Worm (Caenorhabditis elegans) whole organism, L2 larva: Measurements from ENCODE around the gene flr-4.

Source experiments
- C34F6.9 ChIP-seq: fragments of 150-350 bp; optimal IDR thresholded peaks from 2 replicates; lab custom pipeline; 2014; ENCODE audit warnings: missing biosample characterization, missing genetic modification characterization
- F13H6.1 ChIP-seq: sonication (generic microtip); optimal IDR thresholded peaks from 2 replicates; lab custom pipeline; 2016; ENCODE audit warnings: missing genetic modification characterization, missing compliant biosample characterization
- R02D3.7 ChIP-seq: fragments of 150-350 bp; optimal IDR thresholded peaks from 2 replicates; lab custom pipeline; 2014; ENCODE audit warnings: missing biosample characterization, missing genetic modification characterization
- Y55F3AM.14 ChIP-seq: fragments of 200-800 bp; sonication (Bioruptor generic); optimal IDR thresholded peaks from 2 replicates; lab custom pipeline; 2018; ENCODE audit warnings: mild to moderate bottlenecking, missing genetic modification characterization, missing compliant biosample characterization
- ZK546.5 ChIP-seq: sonication (generic microtip); optimal IDR thresholded peaks from 2 replicates; lab custom pipeline; 2017; ENCODE audit warnings: missing biosample characterization, missing genetic modification characterization
- aly-2 ChIP-seq: fragments of 150-350 bp; optimal IDR thresholded peaks from 2 replicates; lab custom pipeline; 2014; ENCODE audit warnings: missing biosample characterization, missing genetic modification characterization
- ama-1 ChIP-seq: fragments of 150-350 bp; optimal IDR thresholded peaks from 2 replicates; lab custom pipeline; 2018; ENCODE audit warnings: inconsistent platforms
- blmp-1 ChIP-seq: sonication (generic microtip); optimal IDR thresholded peaks from 2 replicates; lab custom pipeline; 2017; ENCODE audit warnings: missing genetic modification characterization, mild to moderate bottlenecking, missing compliant biosample characterization, antibody characterized with exemption, moderate library complexity; ENCODE audit not compliant: insufficient read depth
- ceh-16 ChIP-seq: fragments of 150-350 bp; optimal IDR thresholded peaks from 2 replicates; lab custom pipeline; 2014; ENCODE audit warnings: missing biosample characterization, missing genetic modification characterization
- ceh-82 ChIP-seq: fragments of 150-350 bp; optimal IDR thresholded peaks from 2 replicates; lab custom pipeline; 2014; ENCODE audit warnings: missing biosample characterization, missing genetic modification characterization
- crh-2 ChIP-seq: sonication (generic microtip); optimal IDR thresholded peaks from 2 replicates; lab custom pipeline; 2017; ENCODE audit warnings: missing biosample characterization, missing genetic modification characterization
- dmd-4 ChIP-seq: sonication (generic microtip); optimal IDR thresholded peaks from 2 replicates; lab custom pipeline; 2017; ENCODE audit warnings: missing biosample characterization, missing genetic modification characterization
- egl-27 ChIP-seq: sonication (generic microtip); optimal IDR thresholded peaks from 3 replicates; lab custom pipeline; 2017; ENCODE audit warnings: missing biosample characterization, missing genetic modification reagents, missing genetic modification characterization
- elt-1 ChIP-seq: fragments of 150-350 bp; optimal IDR thresholded peaks from 2 replicates; lab custom pipeline; 2014; ENCODE audit warnings: missing biosample characterization, missing genetic modification characterization
- elt-3 ChIP-seq: sonication (generic microtip); optimal IDR thresholded peaks from 2 replicates; lab custom pipeline; 2017; ENCODE audit warnings: missing biosample characterization, missing genetic modification characterization
- fos-1 ChIP-seq: fragments of 150-350 bp; optimal IDR thresholded peaks from 2 replicates; lab custom pipeline; 2014; ENCODE audit warnings: missing biosample characterization, missing genetic modification characterization
- gmeb-1 ChIP-seq: fragments of 150-350 bp; optimal IDR thresholded peaks from 2 replicates; lab custom pipeline; 2014; ENCODE audit warnings: missing biosample characterization, missing genetic modification characterization
- lin-11 ChIP-seq: fragments of 150-350 bp; sonication (generic microtip); optimal IDR thresholded peaks from 2 replicates; lab custom pipeline; 2014; ENCODE audit warnings: missing biosample characterization, missing genetic modification characterization, inconsistent platforms, mixed read lengths
- lin-13 ChIP-seq: fragments of 150-350 bp; optimal IDR thresholded peaks from 2 replicates; lab custom pipeline; 2014; ENCODE audit warnings: missing biosample characterization, missing genetic modification reagents, missing genetic modification characterization
- lin-39 ChIP-seq: fragments of 150-350 bp; optimal IDR thresholded peaks from 2 replicates; lab custom pipeline; 2014; ENCODE audit warnings: missing biosample characterization, missing genetic modification reagents, missing genetic modification characterization
- lsy-2 ChIP-seq, 2 experiments: fragments of 150-350 bp in 1 of 2; sonication (generic microtip) in 1 of 2; optimal IDR thresholded peaks; 2 replicates each; lab custom pipeline; 2014 to 2017; ENCODE audit warnings: missing biosample characterization in 2 of 2, missing genetic modification characterization in 2 of 2
- mab-5 ChIP-seq: fragments of 150-350 bp; optimal IDR thresholded peaks from 2 replicates; lab custom pipeline; 2014; ENCODE audit warnings: missing biosample characterization, missing genetic modification characterization
- mbf-1 ChIP-seq: sonication (generic microtip); optimal IDR thresholded peaks from 2 replicates; lab custom pipeline; 2017; ENCODE audit warnings: missing biosample characterization, missing genetic modification characterization
- mdl-1 ChIP-seq, 2 experiments: fragments of 150-350 bp in 1 of 2; sonication (generic microtip) in 1 of 2; optimal IDR thresholded peaks; 2 replicates each; lab custom pipeline; 2017; ENCODE audit warnings: missing biosample characterization in 2 of 2, missing genetic modification characterization in 2 of 2
- nhr-10 ChIP-seq: sonication (generic microtip); optimal IDR thresholded peaks from 2 replicates; lab custom pipeline; 2017; ENCODE audit warnings: missing biosample characterization, missing genetic modification characterization
- nhr-11 ChIP-seq: fragments of 150-350 bp; optimal IDR thresholded peaks from 2 replicates; lab custom pipeline; 2014; ENCODE audit warnings: missing biosample characterization, missing genetic modification characterization
- nhr-12 ChIP-seq: fragments of 150-350 bp; optimal IDR thresholded peaks from 2 replicates; lab custom pipeline; 2014; ENCODE audit warnings: missing biosample characterization, missing genetic modification characterization
- nhr-129 ChIP-seq: fragments of 150-350 bp; optimal IDR thresholded peaks from 2 replicates; lab custom pipeline; 2014; ENCODE audit warnings: missing biosample characterization, missing genetic modification characterization
- nhr-21 ChIP-seq: fragments of 150-350 bp; optimal IDR thresholded peaks from 2 replicates; lab custom pipeline; 2014; ENCODE audit warnings: missing biosample characterization, missing genetic modification characterization
- nhr-23 ChIP-seq: fragments of 150-350 bp; optimal IDR thresholded peaks from 2 replicates; lab custom pipeline; 2014; ENCODE audit warnings: missing biosample characterization, missing genetic modification reagents, missing genetic modification characterization
- nhr-237 ChIP-seq: fragments of 150-350 bp; optimal IDR thresholded peaks from 2 replicates; lab custom pipeline; 2014; ENCODE audit warnings: missing biosample characterization, missing genetic modification characterization
- nhr-25 ChIP-seq: fragments of 150-350 bp; sonication (generic microtip); optimal IDR thresholded peaks from 3 replicates; lab custom pipeline; 2014; ENCODE audit warnings: missing biosample characterization, missing genetic modification characterization
- nhr-6 ChIP-seq: fragments of 150-350 bp; optimal IDR thresholded peaks from 2 replicates; lab custom pipeline; 2014; ENCODE audit warnings: missing biosample characterization, missing genetic modification characterization
- nhr-77 ChIP-seq: fragments of 150-350 bp; optimal IDR thresholded peaks from 2 replicates; lab custom pipeline; 2014; ENCODE audit warnings: missing biosample characterization, missing genetic modification characterization
- peb-1 ChIP-seq: fragments of 150-350 bp; optimal IDR thresholded peaks from 2 replicates; lab custom pipeline; 2014; ENCODE audit warnings: missing biosample characterization, missing genetic modification characterization
- sem-4 ChIP-seq: fragments of 150-350 bp; optimal IDR thresholded peaks from 2 replicates; lab custom pipeline; 2014; ENCODE audit warnings: missing biosample characterization, missing genetic modification reagents, missing genetic modification characterization
- skn-1 ChIP-seq: sonication (generic microtip); optimal IDR thresholded peaks from 2 replicates; lab custom pipeline; 2017; ENCODE audit warnings: missing biosample characterization, missing genetic modification characterization
- sma-3 ChIP-seq: sonication (generic microtip); optimal IDR thresholded peaks from 2 replicates; lab custom pipeline; 2016; ENCODE audit warnings: missing genetic modification reagents, missing genetic modification characterization, missing compliant biosample characterization
- sma-9 ChIP-seq, 2 experiments: fragments of 150-350 bp in 1 of 2; sonication (generic microtip) in 1 of 2; optimal IDR thresholded peaks; 2 replicates each; lab custom pipeline; 2014 to 2016; ENCODE audit warnings: missing genetic modification characterization in 2 of 2, mild to moderate bottlenecking in 1 of 2, missing biosample characterization in 1 of 2, missing compliant biosample characterization in 1 of 2, missing genetic modification reagents in 1 of 2, moderate library complexity in 1 of 2
- snpc-4 ChIP-seq: fragments of 150-350 bp; optimal IDR thresholded peaks from 2 replicates; lab custom pipeline; 2014; ENCODE audit warnings: missing biosample characterization, missing genetic modification characterization
- unc-39 ChIP-seq: fragments of 150-350 bp; optimal IDR thresholded peaks from 2 replicates; lab custom pipeline; 2014; ENCODE audit warnings: missing biosample characterization, missing genetic modification characterization
- unc-55 ChIP-seq: fragments of 150-350 bp; sonication (generic microtip); optimal IDR thresholded peaks from 3 replicates; lab custom pipeline; 2014; ENCODE audit warnings: missing biosample characterization, missing genetic modification reagents, missing genetic modification characterization
- unc-62 ChIP-seq: fragments of 150-350 bp; optimal IDR thresholded peaks from 2 replicates; lab custom pipeline; 2014; ENCODE audit warnings: missing biosample characterization, missing genetic modification reagents, missing genetic modification characterization
- zag-1 ChIP-seq: fragments of 150-350 bp; optimal IDR thresholded peaks from 2 replicates; lab custom pipeline; 2014; ENCODE audit warnings: missing biosample characterization, missing genetic modification characterization
- ztf-1 ChIP-seq: fragments of 200-800 bp; sonication (Bioruptor generic); conservative IDR thresholded peaks from 2 replicates; pipeline ENCODE4 v1.3.6; 2022; ENCODE audit warnings: missing genetic modification characterization, missing compliant biosample characterization
- ztf-11 ChIP-seq: sonication (generic microtip); optimal IDR thresholded peaks from 2 replicates; lab custom pipeline; 2017; ENCODE audit warnings: missing biosample characterization, missing genetic modification characterization
- ztf-4 ChIP-seq: fragments of 150-350 bp; optimal IDR thresholded peaks from 2 replicates; lab custom pipeline; 2014; ENCODE audit warnings: missing biosample characterization, missing genetic modification characterization

flr-4 gene

DNA sequence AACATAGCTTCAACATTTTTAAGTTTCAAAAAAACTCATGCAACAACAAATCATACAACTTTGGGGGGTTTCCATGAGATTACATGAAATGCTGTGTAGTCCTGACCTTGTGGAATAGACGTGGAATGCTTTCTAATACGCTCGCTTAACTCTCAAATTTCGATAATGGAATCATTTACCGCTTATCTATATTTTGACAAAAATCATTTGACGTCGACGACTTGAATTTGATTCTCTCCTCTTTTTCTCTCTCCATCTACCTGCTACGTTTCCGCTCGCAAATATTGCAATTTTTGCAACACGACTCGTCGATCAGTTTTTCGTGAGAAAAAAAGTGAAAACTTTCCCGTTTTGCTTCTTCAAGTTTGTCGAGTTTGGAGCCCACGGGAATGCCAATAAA lies at the start of gene flr-4:
Gene flr-4, plus strand, starts transcription at position 275 of the 400 bp plus-strand sequence.
- TF ChIP-seq lsy-2 (tag; optimal IDR thresholded peaks at IDR 0.05; lab: Kevin White, UChicago) (no peak), elt-3 (tag; lab: Kevin White, UChicago) (no peak), nhr-129 (tag; lab: Kevin White, UChicago) (no peak), nhr-77 (no peak), sma-9 (GFP tag; optimal IDR thresholded peaks at IDR 0.05; lab: Kevin White, UChicago) (peak; percentile 16), sma-9 (tag; optimal IDR thresholded peaks at IDR 0.05; lab: Kevin White, UChicago) (no peak), crh-2 (peak; percentile 8), lin-11 (tag; lab: Kevin White, UChicago) (no peak), fos-1 (peak; percentile 71), gmeb-1 (tag; lab: Kevin White, UChicago) (no peak)

DNA sequence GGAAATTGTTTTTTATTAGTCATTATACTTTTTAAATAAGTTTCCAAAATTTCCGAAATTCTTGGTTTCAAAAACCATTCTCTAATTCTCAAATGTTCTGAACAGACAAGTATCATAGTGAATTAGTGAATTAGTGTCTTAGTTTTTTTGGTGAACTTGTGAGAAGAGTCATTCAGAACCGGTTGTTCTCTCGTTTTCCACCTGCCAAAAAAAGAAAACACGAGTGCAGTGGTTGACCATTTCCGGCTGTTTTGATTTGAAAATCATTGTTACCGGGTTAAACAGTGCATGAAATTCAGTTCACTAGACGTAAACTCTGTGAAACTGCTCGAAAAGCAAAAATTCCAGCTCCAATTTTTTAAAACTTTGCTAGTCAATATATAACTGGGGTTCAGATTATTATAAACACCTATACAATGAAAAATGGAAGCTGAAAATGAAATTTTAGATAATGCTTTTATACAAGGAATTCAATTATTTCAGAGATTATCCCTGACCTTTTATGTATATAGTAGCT lies 49.4 kb upstream of the flr-4 start:
- TF ChIP-seq nhr-12 (tag; lab: Kevin White, UChicago) = no peak
- no peak for TF ChIP-seq unc-55
- peak; percentile 6 for TF ChIP-seq sma-9 (GFP tag; optimal IDR thresholded peaks at IDR 0.05; lab: Kevin White, UChicago)
- TF ChIP-seq sma-9 (tag; optimal IDR thresholded peaks at IDR 0.05; lab: Kevin White, UChicago) = no peak

DNA sequence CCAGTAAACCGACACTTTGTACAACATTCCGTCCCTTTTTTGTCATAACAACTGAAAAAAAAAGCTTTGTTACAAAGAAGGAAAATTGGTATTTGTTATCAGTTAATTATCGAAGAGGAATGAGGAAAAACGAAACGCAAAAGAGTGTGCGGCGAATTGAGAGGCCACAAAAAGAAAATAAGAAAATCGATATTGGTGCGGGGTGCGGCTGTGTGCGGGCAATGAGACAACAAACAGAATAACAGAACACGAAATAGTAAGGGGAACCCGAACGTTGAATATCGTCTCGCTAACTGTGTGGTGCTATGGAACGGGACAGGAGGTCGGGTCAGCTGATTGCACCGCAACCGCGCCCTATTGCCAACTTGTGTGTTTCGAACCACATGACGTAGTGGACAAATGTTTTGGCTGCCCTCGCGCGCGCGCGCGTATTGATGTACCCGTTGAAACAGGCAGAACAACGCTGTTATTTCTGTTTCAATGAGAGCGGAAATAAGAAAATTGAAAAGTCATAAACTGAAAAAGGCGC lies 48.6 kb upstream of the flr-4 start, which contains the start of gene C18B12.4:
Gene C18B12.4, minus strand, starts transcription at position 51 of the 529 bp plus-strand sequence.
- peak; percentile 8 for TF ChIP-seq egl-27 (tag; lab: Kevin White, UChicago)
- TF ChIP-seq snpc-4 (tag; lab: Kevin White, UChicago) = peak; percentile 78
- peak; percentile 51 for TF ChIP-seq fos-1
- peak; percentile 91 for TF ChIP-seq crh-2
- TF ChIP-seq unc-55 = peak; percentile 55
- no peak for TF ChIP-seq nhr-23 (tag; lab: Kevin White, UChicago)
- TF ChIP-seq ZK546.5 (tag; lab: Kevin White, UChicago) = no peak
- TF ChIP-seq skn-1 (tag; lab: Kevin White, UChicago) = no peak
- TF ChIP-seq nhr-11 = no peak
- TF ChIP-seq ceh-16 (tag; lab: Kevin White, UChicago) = peak; percentile 85
- no peak for TF ChIP-seq lin-39 (tag; lab: Kevin White, UChicago)
- peak; percentile 38 for TF ChIP-seq mab-5
- TF ChIP-seq sma-3 = peak; percentile 88
- no peak for TF ChIP-seq elt-3 (tag; lab: Kevin White, UChicago)
- TF ChIP-seq nhr-25 (tag; lab: Kevin White, UChicago) = peak; percentile 90
- TF ChIP-seq lin-11 (tag; lab: Kevin White, UChicago) = peak; percentile 79
- TF ChIP-seq ztf-4 (tag; lab: Kevin White, UChicago) = peak; percentile 65
- no peak for TF ChIP-seq unc-62
- TF ChIP-seq nhr-6 (tag; lab: Kevin White, UChicago) = peak; percentile 42
- no peak for TF ChIP-seq nhr-77
- TF ChIP-seq nhr-129 (tag; lab: Kevin White, UChicago) = peak; percentile 94
- peak; percentile 26 for TF ChIP-seq ceh-82 (tag; lab: Kevin White, UChicago)
- TF ChIP-seq mbf-1 (tag; lab: Kevin White, UChicago) = no peak
- peak; percentile 22 to 83 for TF ChIP-seq mdl-1 (tag; optimal IDR thresholded peaks at IDR 0.05; lab: Kevin White, UChicago)
- TF ChIP-seq R02D3.7 = no peak
- no peak for TF ChIP-seq dmd-4
- TF ChIP-seq zag-1 = peak; percentile 62
- peak; percentile 85 for TF ChIP-seq F13H6.1 (tag; lab: Kevin White, UChicago)
- no peak for TF ChIP-seq nhr-237 (tag; lab: Kevin White, UChicago)
- peak; percentile 85 for TF ChIP-seq Y55F3AM.14 (GFP tag; lab: Kevin White, UChicago)
- TF ChIP-seq nhr-12 (tag; lab: Kevin White, UChicago) = no peak
- no peak for TF ChIP-seq ztf-11 (tag; lab: Kevin White, UChicago)
- TF ChIP-seq sma-9 (GFP tag; optimal IDR thresholded peaks at IDR 0.05; lab: Kevin White, UChicago) = peak; percentile 89
- TF ChIP-seq sma-9 (tag; optimal IDR thresholded peaks at IDR 0.05; lab: Kevin White, UChicago) = no peak
- peak; percentile 61 for TF ChIP-seq blmp-1 (tag; lab: Kevin White, UChicago)
- TF ChIP-seq unc-39 (tag; lab: Kevin White, UChicago) = no peak
- no peak for TF ChIP-seq nhr-10 (tag; lab: Kevin White, UChicago)
- no peak for TF ChIP-seq ztf-1 (GFP tag; lab: Robert Waterston, UW)
- TF ChIP-seq lin-13 (GFP tag; lab: Kevin White, UChicago) = peak; percentile 72
- peak; percentile 39 for TF ChIP-seq ama-1 (lab: Kevin White, UChicago)
- no peak for TF ChIP-seq peb-1 (tag; lab: Kevin White, UChicago)
- no peak for TF ChIP-seq elt-1
- peak; percentile 90 for TF ChIP-seq C34F6.9 (tag; lab: Kevin White, UChicago)
- TF ChIP-seq nhr-21 (tag; lab: Kevin White, UChicago) = peak; percentile 79
- TF ChIP-seq lsy-2 (tag; optimal IDR thresholded peaks at IDR 0.05; lab: Kevin White, UChicago) = peak; percentile 15 to 83
- peak; percentile 79 for TF ChIP-seq sem-4 (tag; lab: Kevin White, UChicago)
- peak; percentile 0 for TF ChIP-seq gmeb-1 (tag; lab: Kevin White, UChicago)
- no peak for TF ChIP-seq aly-2 (tag; lab: Kevin White, UChicago)
